Worm (Caenorhabditis elegans): ENCODE results near the gene ilc-17.1.

DNA sequence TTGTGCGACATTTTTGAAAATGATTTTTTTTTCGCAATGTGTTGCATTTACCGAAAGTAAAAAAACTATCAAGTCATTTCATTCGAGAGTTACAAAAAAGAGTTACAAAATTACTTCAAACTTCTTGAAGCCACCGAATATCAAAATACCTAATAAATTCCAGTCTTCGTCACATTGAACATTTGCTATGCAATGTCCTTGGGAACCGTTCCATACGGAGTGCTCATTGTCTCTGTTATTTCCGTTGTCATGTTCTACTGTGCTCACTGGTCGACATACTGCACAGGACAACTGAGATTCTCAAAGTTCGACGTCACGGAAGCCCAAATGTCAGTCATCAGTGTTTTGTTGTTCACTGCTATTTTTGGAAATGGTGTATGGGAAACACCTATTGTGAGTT, 5.6 kb downstream of the ilc-17.1 start:
- TF ChIP-seq ctbp-1 (GFP tag; IDR thresholded peaks at IDR 0.05) (no peak), nhr-10 (tag; optimal IDR thresholded peaks at IDR 0.05) (no peak), pqm-1 (tag; optimal IDR thresholded peaks at IDR 0.05) (no peak), skn-1 (tag; optimal IDR thresholded peaks at IDR 0.05) (no peak), unc-130 (GFP tag; optimal IDR thresholded peaks at IDR 0.05) (no peak), lir-3 (tag; optimal IDR thresholded peaks at IDR 0.05) (no peak), zag-1 (tag; optimal IDR thresholded peaks at IDR 0.05) (no peak)

Measured in whole organism, L4 larva.